Worm (Caenorhabditis elegans) whole organism, young adult: ENCODE measurements around the gene Y61B8A.6.

Experiments used
- C17E4.6 ChIP-seq: fragments of 200-800 bp; sonication (Bioruptor generic); IDR thresholded peaks from 2 replicates; pipeline ENCODE4 v1.3.6; 2022; ENCODE audit warnings: missing genetic modification reagents, missing genetic modification characterization, missing compliant biosample characterization
- D2030.7 ChIP-seq: fragments of 200-800 bp; sonication (Bioruptor generic); IDR thresholded peaks from 2 replicates; pipeline ENCODE4 v1.3.6; 2022; ENCODE audit warnings: missing genetic modification reagents, missing genetic modification characterization, missing compliant biosample characterization
- F37B4.10 ChIP-seq: fragments of 200-800 bp; sonication (Bioruptor generic); IDR thresholded peaks from 2 replicates; pipeline ENCODE4 v1.3.6; 2022; ENCODE audit warnings: missing genetic modification characterization, missing compliant biosample characterization
- F57A8.1 ChIP-seq: fragments of 200-800 bp; sonication (Bioruptor generic); optimal IDR thresholded peaks from 2 replicates; lab custom pipeline; 2018; ENCODE audit warnings: mild to moderate bottlenecking, missing genetic modification characterization, moderate library complexity, missing compliant biosample characterization
- T26A5.8 ChIP-seq: sonication (generic microtip); optimal IDR thresholded peaks from 2 replicates; lab custom pipeline; 2016; ENCODE audit warnings: missing genetic modification characterization, missing compliant biosample characterization
- Y53F4B.3 ChIP-seq: fragments of 200-800 bp; sonication (Bioruptor generic); IDR thresholded peaks from 2 replicates; pipeline ENCODE4 v1.3.6; 2022; ENCODE audit warnings: missing genetic modification reagents, missing genetic modification characterization, missing compliant biosample characterization
- Y95B8A.8 ChIP-seq: fragments of 200-800 bp; sonication (Bioruptor generic); IDR thresholded peaks from 2 replicates; pipeline ENCODE4 v1.3.6; 2022; ENCODE audit warnings: missing genetic modification reagents, missing genetic modification characterization, missing compliant biosample characterization
- ZK185.1 ChIP-seq: sonication (generic microtip); optimal IDR thresholded peaks from 2 replicates; lab custom pipeline; 2016; ENCODE audit warnings: mild to moderate bottlenecking, missing genetic modification characterization, missing compliant biosample characterization; ENCODE audit not compliant: poor library complexity, severe bottlenecking
- akir-1 ChIP-seq: fragments of 200-800 bp; sonication (Bioruptor generic); optimal IDR thresholded peaks from 2 replicates; lab custom pipeline; 2018; ENCODE audit warnings: mild to moderate bottlenecking, missing genetic modification characterization, moderate library complexity, missing compliant biosample characterization
- aptf-2 ChIP-seq: fragments of 200-800 bp; sonication (Bioruptor generic); conservative IDR thresholded peaks from 2 replicates; pipeline ENCODE4 v1.3.6; 2022; ENCODE audit warnings: missing genetic modification reagents, missing genetic modification characterization, missing compliant biosample characterization
- aptf-3 ChIP-seq: fragments of 200-800 bp; sonication (Bioruptor generic); IDR thresholded peaks from 2 replicates; pipeline ENCODE4 v1.3.6; 2022; ENCODE audit warnings: missing genetic modification characterization, missing compliant biosample characterization
- athp-1 ChIP-seq: sonication (generic microtip); optimal IDR thresholded peaks from 2 replicates; lab custom pipeline; 2017; ENCODE audit warnings: mild to moderate bottlenecking, missing genetic modification characterization, missing compliant biosample characterization
- attf-3 ChIP-seq: fragments of 200-800 bp; sonication (Bioruptor generic); conservative IDR thresholded peaks from 2 replicates; pipeline ENCODE4 v1.3.6; 2022; ENCODE audit warnings: missing genetic modification reagents, missing genetic modification characterization, missing compliant biosample characterization
- attf-5 ChIP-seq: fragments of 200-800 bp; sonication (Bioruptor generic); optimal IDR thresholded peaks from 2 replicates; lab custom pipeline; 2018; ENCODE audit warnings: mild to moderate bottlenecking, missing genetic modification characterization, missing compliant biosample characterization
- bed-2 ChIP-seq: fragments of 200-800 bp; sonication (Bioruptor generic); IDR thresholded peaks from 2 replicates; pipeline ENCODE4 v1.3.6; 2022; ENCODE audit warnings: missing genetic modification reagents, missing genetic modification characterization, missing compliant biosample characterization
- ccch-3 ChIP-seq: fragments of 200-800 bp; sonication (Bioruptor generic); optimal IDR thresholded peaks from 2 replicates; lab custom pipeline; 2018; ENCODE audit warnings: mild to moderate bottlenecking, missing genetic modification characterization, missing compliant biosample characterization
- dox-1 ChIP-seq: fragments of 200-800 bp; sonication (Bioruptor generic); IDR thresholded peaks from 2 replicates; pipeline ENCODE4 v1.3.6; 2022; ENCODE audit warnings: missing genetic modification reagents, missing genetic modification characterization, missing compliant biosample characterization
- dpff-1 ChIP-seq: sonication (generic microtip); optimal IDR thresholded peaks from 2 replicates; lab custom pipeline; 2017; ENCODE audit warnings: mild to moderate bottlenecking, missing genetic modification characterization, missing compliant biosample characterization
- egrh-3 ChIP-seq: fragments of 200-800 bp; sonication (Bioruptor generic); IDR thresholded peaks from 2 replicates; pipeline ENCODE4 v1.3.6; 2022; ENCODE audit warnings: missing genetic modification reagents, missing genetic modification characterization, missing compliant biosample characterization
- fkh-3 ChIP-seq: sonication (generic microtip); optimal IDR thresholded peaks from 2 replicates; lab custom pipeline; 2016; ENCODE audit warnings: mild to moderate bottlenecking, missing genetic modification characterization, missing compliant biosample characterization
- hlh-26 ChIP-seq: fragments of 200-800 bp; sonication (Bioruptor generic); conservative IDR thresholded peaks from 2 replicates; pipeline ENCODE4 v1.3.6; 2022; ENCODE audit warnings: missing genetic modification reagents, missing genetic modification characterization, missing compliant biosample characterization
- lin-26 ChIP-seq: fragments of 200-800 bp; sonication (Bioruptor generic); IDR thresholded peaks from 2 replicates; pipeline ENCODE4 v1.3.6; 2022; ENCODE audit warnings: missing genetic modification reagents, missing genetic modification characterization, missing compliant biosample characterization
- lin-40 ChIP-seq: sonication (generic microtip); optimal IDR thresholded peaks from 2 replicates; lab custom pipeline; 2016; ENCODE audit warnings: missing genetic modification characterization, mild to moderate bottlenecking, missing compliant biosample characterization, missing genotype, missing genetic modification reagents
- lir-1 ChIP-seq: fragments of 200-800 bp; sonication (Bioruptor generic); conservative IDR thresholded peaks from 2 replicates; pipeline ENCODE4 v1.3.6; 2022; ENCODE audit warnings: missing genetic modification reagents, missing genetic modification characterization, missing compliant biosample characterization
- madf-10 ChIP-seq: sonication (generic microtip); optimal IDR thresholded peaks from 2 replicates; lab custom pipeline; 2016; ENCODE audit warnings: mild to moderate bottlenecking, missing genetic modification characterization, missing compliant biosample characterization
- madf-6 ChIP-seq: fragments of 200-800 bp; sonication (Bioruptor generic); IDR thresholded peaks from 2 replicates; pipeline ENCODE4 v1.3.6; 2022; ENCODE audit warnings: missing genetic modification reagents, missing genetic modification characterization, missing compliant biosample characterization
- mes-4 ChIP-seq: sonication (generic microtip); optimal IDR thresholded peaks from 2 replicates; lab custom pipeline; 2016; ENCODE audit warnings: missing genotype, missing genetic modification characterization, missing compliant biosample characterization
- mxl-1 ChIP-seq: sonication (generic microtip); optimal IDR thresholded peaks from 2 replicates; lab custom pipeline; 2016; ENCODE audit warnings: missing genetic modification characterization, missing compliant biosample characterization
- nhr-80 ChIP-seq: sonication (generic microtip); optimal IDR thresholded peaks from 2 replicates; lab custom pipeline; 2016; ENCODE audit warnings: missing genetic modification characterization, missing compliant biosample characterization
- pbrm-1 ChIP-seq: fragments of 200-800 bp; sonication (Bioruptor generic); IDR thresholded peaks from 2 replicates; pipeline ENCODE4 v1.3.6; 2022; ENCODE audit warnings: missing genetic modification reagents, missing genetic modification characterization, missing compliant biosample characterization
- pha-4 ChIP-seq: fragments of 150-350 bp; sonication (generic microtip); optimal IDR thresholded peaks from 2 replicates; lab custom pipeline; 2014; ENCODE audit warnings: missing biosample characterization, missing genetic modification reagents, missing genetic modification characterization
- rpc-1 ChIP-seq, 2 experiments: fragments of 150-350 bp in 1 of 2; sonication (generic microtip) in 1 of 2; optimal IDR thresholded peaks; 2 replicates each; lab custom pipeline; 2014 to 2018; ENCODE audit warnings: missing biosample characterization in 1 of 2, missing genetic modification characterization in 1 of 2, missing genetic modification reagents in 1 of 2, missing genotype in 1 of 2
- sdz-38 ChIP-seq: sonication (generic microtip); optimal IDR thresholded peaks from 2 replicates; lab custom pipeline; 2016; ENCODE audit warnings: missing genotype, missing genetic modification characterization, missing compliant biosample characterization
- snpc-1.1 ChIP-seq: sonication (generic microtip); optimal IDR thresholded peaks from 2 replicates; lab custom pipeline; 2017; ENCODE audit warnings: missing genetic modification characterization, mild to moderate bottlenecking, missing compliant biosample characterization, antibody characterized with exemption, moderate library complexity, missing genotype, missing genetic modification reagents; ENCODE audit not compliant: insufficient read depth
- snpc-4 ChIP-seq, 5 experiments: fragments of 150-350 bp in 1 of 5; sonication (generic microtip) in 4 of 5; optimal IDR thresholded peaks; 2 replicates each; lab custom pipeline; 2014 to 2018; ENCODE audit warnings: missing genetic modification characterization in 5 of 5, missing biosample characterization in 3 of 5, antibody characterized with exemption in 2 of 5, mild to moderate bottlenecking in 2 of 5, missing compliant biosample characterization in 2 of 5, missing genotype in 2 of 5, moderate library complexity in 2 of 5, missing genetic modification reagents in 1 of 5
- somi-1 ChIP-seq: fragments of 200-800 bp; sonication (Bioruptor generic); optimal IDR thresholded peaks from 2 replicates; lab custom pipeline; 2018; ENCODE audit warnings: mild to moderate bottlenecking, missing genetic modification characterization, missing compliant biosample characterization
- zim-3 ChIP-seq: sonication (generic microtip); optimal IDR thresholded peaks from 2 replicates; lab custom pipeline; 2017; ENCODE audit warnings: mild to moderate bottlenecking, missing genetic modification characterization, moderate library complexity, missing compliant biosample characterization
- ztf-6 ChIP-seq: fragments of 200-800 bp; sonication (Bioruptor generic); IDR thresholded peaks from 2 replicates; pipeline ENCODE4 v1.3.6; 2022; ENCODE audit warnings: missing genetic modification reagents, missing genetic modification characterization, missing compliant biosample characterization

The Y61B8A.6 gene

DNA sequence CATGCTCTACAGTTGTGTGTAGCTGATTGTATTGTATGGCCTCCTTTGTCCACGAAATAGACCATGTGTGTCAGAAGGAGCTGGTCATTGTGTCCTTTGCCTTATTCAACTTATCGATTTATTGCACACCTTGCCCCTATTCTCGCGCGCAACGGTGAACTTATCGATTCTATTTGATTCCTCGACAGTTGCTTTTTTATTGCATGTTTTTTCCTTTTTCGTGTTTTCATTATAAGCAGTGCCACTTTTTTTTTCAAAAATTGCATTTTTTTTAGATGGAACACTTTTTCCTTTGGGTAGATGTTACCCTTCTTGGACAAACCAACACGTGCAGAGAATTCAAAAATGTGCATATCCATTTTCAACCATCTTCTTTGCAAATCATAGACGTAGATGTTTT is 21.5 kb downstream of the Y61B8A.6 start, which contains the start of gene K10G4.10 (continued):
- TF ChIP-seq lir-1 (GFP tag; lab: Robert Waterston, UW) (no peak), pha-4 (no peak)

DNA sequence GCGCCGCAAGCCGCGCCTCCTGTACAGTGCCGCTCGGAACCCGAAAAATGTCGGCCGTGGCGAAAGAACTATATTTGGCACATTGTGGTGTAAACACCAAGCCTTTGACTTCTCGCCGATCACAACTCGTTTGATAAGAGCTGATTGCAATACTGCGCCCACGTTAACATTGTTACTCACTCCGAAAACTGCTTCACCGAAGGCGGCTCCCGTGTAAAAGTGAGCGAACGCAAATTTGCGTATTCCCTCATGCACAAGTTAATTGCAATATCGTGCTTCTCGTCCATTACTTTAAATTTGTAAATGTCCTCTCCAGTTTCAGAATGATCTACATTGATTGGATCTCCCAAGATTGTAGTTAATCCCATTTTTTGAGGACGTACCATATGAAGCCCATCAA is 32.4 kb downstream of the Y61B8A.6 start:
- no peak for TF ChIP-seq zim-3
- TF ChIP-seq bed-2, result no peak
- TF ChIP-seq aptf-2 (GFP tag; lab: Robert Waterston, UW), result no peak
- TF ChIP-seq ZK185.1 (tag; lab: Kevin White, UChicago), result no peak
- TF ChIP-seq hlh-26, result no peak
- no peak for TF ChIP-seq rpc-1 (optimal IDR thresholded peaks at IDR 0.05; lab: Kevin White, UChicago)
- TF ChIP-seq rpc-1 (tag; optimal IDR thresholded peaks at IDR 0.05; lab: Kevin White, UChicago), result no peak
- no peak for TF ChIP-seq snpc-1.1 (tag; lab: Kevin White, UChicago)
- no peak for TF ChIP-seq attf-3 (GFP tag; lab: Robert Waterston, UW)
- no peak for TF ChIP-seq aptf-3
- no peak for TF ChIP-seq dox-1 (GFP tag; lab: Robert Waterston, UW)
- TF ChIP-seq dpff-1 (tag; lab: Kevin White, UChicago), result no peak
- no peak for TF ChIP-seq akir-1 (GFP tag; lab: Kevin White, UChicago)
- no peak for TF ChIP-seq Y95B8A.8 (GFP tag; lab: Robert Waterston, UW)
- no peak for TF ChIP-seq madf-6 (GFP tag; lab: Robert Waterston, UW)
- no peak for TF ChIP-seq madf-10
- TF ChIP-seq lin-40 (tag; lab: Kevin White, UChicago), result no peak
- TF ChIP-seq, all 124 proteins: peak for 0

DNA sequence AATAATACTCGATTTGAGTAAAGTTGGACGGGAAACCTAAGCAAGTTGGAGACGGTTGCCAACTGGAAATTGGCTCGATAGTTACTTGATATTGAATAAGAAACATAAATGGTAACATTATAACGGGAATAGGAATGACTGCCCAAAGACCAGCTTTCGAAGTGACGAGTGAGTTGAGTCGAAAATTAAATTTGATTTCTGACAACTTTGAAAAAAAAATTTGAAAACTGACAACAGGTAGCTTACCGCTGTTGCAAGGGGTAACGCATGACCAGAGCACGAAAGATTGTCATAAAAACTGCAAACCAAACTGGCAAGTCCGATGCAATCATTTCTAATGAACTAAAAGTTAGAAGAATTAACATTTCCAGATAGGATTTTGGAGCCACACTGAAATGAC is 41.0 kb downstream of the Y61B8A.6 start:
- TF ChIP-seq lin-26 (GFP tag; lab: Robert Waterston, UW), result no peak
- TF ChIP-seq ccch-3 (GFP tag; lab: Kevin White, UChicago), result no peak
- TF ChIP-seq madf-10, result no peak
- TF ChIP-seq attf-5, result no peak

DNA sequence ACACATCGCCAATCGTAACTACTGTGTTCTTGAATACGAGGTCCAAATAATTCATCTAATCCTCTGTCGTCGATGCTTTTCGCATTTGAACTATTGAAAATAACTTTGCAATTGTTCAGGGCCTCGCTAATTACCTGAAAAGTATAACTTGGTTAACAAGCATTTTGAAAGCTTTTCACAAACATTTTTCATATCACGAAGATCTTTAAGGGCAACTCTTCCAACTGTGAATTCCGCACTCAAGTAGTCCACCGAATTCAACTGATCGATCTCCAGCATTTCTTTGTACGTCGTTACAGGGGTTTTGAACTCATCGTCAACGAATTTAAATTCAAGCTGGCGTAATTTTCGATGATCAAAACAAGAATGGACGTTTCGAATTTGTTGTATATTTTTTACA is 44.7 kb downstream of the Y61B8A.6 start:
- TF ChIP-seq mxl-1 (tag; lab: Kevin White, UChicago) (no peak), C17E4.6 (GFP tag; lab: Robert Waterston, UW) (no peak), pbrm-1 (GFP tag; lab: Robert Waterston, UW) (no peak), D2030.7 (GFP tag; lab: Robert Waterston, UW) (no peak), aptf-2 (GFP tag; lab: Robert Waterston, UW) (no peak), Y53F4B.3 (no peak), lin-40 (tag; lab: Kevin White, UChicago) (no peak), sdz-38 (tag; lab: Kevin White, UChicago) (no peak), aptf-3 (no peak), snpc-4 (GFP tag; optimal IDR thresholded peaks at IDR 0.05; lab: Kevin White, UChicago) (no peak), snpc-4 (tag; optimal IDR thresholded peaks at IDR 0.05; lab: Kevin White, UChicago) (no peak), fkh-3 (tag; lab: Kevin White, UChicago) (no peak), egrh-3 (GFP tag; lab: Robert Waterston, UW) (no peak), somi-1 (GFP tag; lab: Kevin White, UChicago) (no peak)

DNA sequence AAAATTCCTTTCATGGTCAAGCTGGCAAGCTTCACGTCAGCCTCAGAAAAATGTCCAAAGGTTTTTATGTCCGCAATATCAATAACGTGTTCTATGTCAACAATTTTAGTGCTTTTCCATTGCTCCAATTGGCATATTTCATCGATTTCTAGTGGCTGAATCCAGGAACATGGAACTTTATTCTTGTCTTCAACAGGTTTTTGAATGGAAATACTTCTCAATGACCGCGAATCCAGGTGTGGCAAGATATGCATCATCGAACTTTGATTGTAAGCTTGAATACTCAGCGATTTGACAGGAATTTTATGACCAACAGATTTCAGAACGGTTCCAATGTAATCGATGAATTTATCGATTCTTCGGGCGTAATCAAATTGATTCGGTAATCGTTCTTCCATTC is 46.9 kb downstream of the Y61B8A.6 start:
- no peak for TF ChIP-seq nhr-80 (tag; lab: Kevin White, UChicago)
- TF ChIP-seq athp-1 (tag; lab: Kevin White, UChicago), result no peak
- no peak for TF ChIP-seq sdz-38 (tag; lab: Kevin White, UChicago)
- TF ChIP-seq T26A5.8 (tag; lab: Kevin White, UChicago), result no peak
- no peak for TF ChIP-seq ztf-6 (GFP tag; lab: Robert Waterston, UW)
- no peak for TF ChIP-seq F57A8.1 (GFP tag; lab: Kevin White, UChicago)
- TF ChIP-seq mes-4 (tag; lab: Kevin White, UChicago), result no peak
- TF ChIP-seq F37B4.10 (GFP tag; lab: Robert Waterston, UW), result no peak
